Worm (Caenorhabditis elegans) whole organism, young adult: Measurements from ENCODE around the gene Y61A9LA.10.

ENCODE experiments used
- C06A6.2 ChIP-seq: fragments of 200-800 bp; sonication (Bioruptor generic); conservative IDR thresholded peaks from 2 replicates; pipeline ENCODE4 v1.3.6; 2022; ENCODE audit warnings: missing genetic modification characterization, missing compliant biosample characterization
- F10E7.11 ChIP-seq: sonication (generic microtip); optimal IDR thresholded peaks from 2 replicates; lab custom pipeline; 2017; ENCODE audit warnings: mild to moderate bottlenecking, missing genetic modification characterization, moderate library complexity, missing compliant biosample characterization
- F39B2.1 ChIP-seq: fragments of 200-800 bp; sonication (Bioruptor generic); IDR thresholded peaks from 2 replicates; pipeline ENCODE4 v1.3.6; 2022; ENCODE audit warnings: missing genetic modification reagents, missing genetic modification characterization, missing compliant biosample characterization
- F52B5.7 ChIP-seq: sonication (generic microtip); optimal IDR thresholded peaks from 2 replicates; lab custom pipeline; 2016; ENCODE audit warnings: mild to moderate bottlenecking, missing genetic modification characterization, missing compliant biosample characterization
- F57A8.1 ChIP-seq: fragments of 200-800 bp; sonication (Bioruptor generic); optimal IDR thresholded peaks from 2 replicates; lab custom pipeline; 2018; ENCODE audit warnings: mild to moderate bottlenecking, missing genetic modification characterization, moderate library complexity, missing compliant biosample characterization
- Y67H2A.10 ChIP-seq: fragments of 200-800 bp; sonication (Bioruptor generic); conservative IDR thresholded peaks from 2 replicates; pipeline ENCODE4 v1.3.6; 2022; ENCODE audit warnings: missing genetic modification reagents, missing genetic modification characterization, missing compliant biosample characterization
- Y79H2A.3 ChIP-seq: fragments of 200-800 bp; sonication (Bioruptor generic); conservative IDR thresholded peaks from 2 replicates; pipeline ENCODE4 v1.3.6; 2022; ENCODE audit warnings: missing genetic modification reagents, missing genetic modification characterization, missing compliant biosample characterization
- Y95B8A.8 ChIP-seq: fragments of 200-800 bp; sonication (Bioruptor generic); IDR thresholded peaks from 2 replicates; pipeline ENCODE4 v1.3.6; 2022; ENCODE audit warnings: missing genetic modification reagents, missing genetic modification characterization, missing compliant biosample characterization
- ZK185.1 ChIP-seq: sonication (generic microtip); optimal IDR thresholded peaks from 2 replicates; lab custom pipeline; 2016; ENCODE audit warnings: mild to moderate bottlenecking, missing genetic modification characterization, missing compliant biosample characterization; ENCODE audit not compliant: poor library complexity, severe bottlenecking
- aptf-2 ChIP-seq: fragments of 200-800 bp; sonication (Bioruptor generic); conservative IDR thresholded peaks from 2 replicates; pipeline ENCODE4 v1.3.6; 2022; ENCODE audit warnings: missing genetic modification reagents, missing genetic modification characterization, missing compliant biosample characterization
- atf-7 ChIP-seq: sonication (generic microtip); optimal IDR thresholded peaks from 2 replicates; lab custom pipeline; 2017; ENCODE audit warnings: mild to moderate bottlenecking, missing genetic modification characterization, missing compliant biosample characterization
- athp-1 ChIP-seq: sonication (generic microtip); optimal IDR thresholded peaks from 2 replicates; lab custom pipeline; 2017; ENCODE audit warnings: mild to moderate bottlenecking, missing genetic modification characterization, missing compliant biosample characterization
- bed-2 ChIP-seq: fragments of 200-800 bp; sonication (Bioruptor generic); IDR thresholded peaks from 2 replicates; pipeline ENCODE4 v1.3.6; 2022; ENCODE audit warnings: missing genetic modification reagents, missing genetic modification characterization, missing compliant biosample characterization
- ccch-3 ChIP-seq: fragments of 200-800 bp; sonication (Bioruptor generic); optimal IDR thresholded peaks from 2 replicates; lab custom pipeline; 2018; ENCODE audit warnings: mild to moderate bottlenecking, missing genetic modification characterization, missing compliant biosample characterization
- chd-7 ChIP-seq: sonication (generic microtip); optimal IDR thresholded peaks from 2 replicates; lab custom pipeline; 2016; ENCODE audit warnings: mild to moderate bottlenecking, missing genetic modification characterization, moderate library complexity, missing compliant biosample characterization
- die-1 ChIP-seq: sonication (generic microtip); optimal IDR thresholded peaks from 2 replicates; lab custom pipeline; 2016; ENCODE audit warnings: missing genotype, mild to moderate bottlenecking, missing genetic modification characterization, missing compliant biosample characterization
- dox-1 ChIP-seq: fragments of 200-800 bp; sonication (Bioruptor generic); IDR thresholded peaks from 2 replicates; pipeline ENCODE4 v1.3.6; 2022; ENCODE audit warnings: missing genetic modification reagents, missing genetic modification characterization, missing compliant biosample characterization
- dpff-1 ChIP-seq: sonication (generic microtip); optimal IDR thresholded peaks from 2 replicates; lab custom pipeline; 2017; ENCODE audit warnings: mild to moderate bottlenecking, missing genetic modification characterization, missing compliant biosample characterization
- ekl-4 ChIP-seq: fragments of 200-800 bp; sonication (Bioruptor generic); IDR thresholded peaks from 2 replicates; pipeline ENCODE4 v1.3.6; 2022; ENCODE audit warnings: missing genetic modification reagents, missing genetic modification characterization, missing compliant biosample characterization
- ets-4 ChIP-seq: fragments of 200-800 bp; sonication (Bioruptor generic); optimal IDR thresholded peaks from 2 replicates; lab custom pipeline; 2018; ENCODE audit warnings: mild to moderate bottlenecking, missing genetic modification characterization, missing compliant biosample characterization
- fkh-3 ChIP-seq: sonication (generic microtip); optimal IDR thresholded peaks from 2 replicates; lab custom pipeline; 2016; ENCODE audit warnings: mild to moderate bottlenecking, missing genetic modification characterization, missing compliant biosample characterization
- gei-17 ChIP-seq: fragments of 200-800 bp; sonication (Bioruptor generic); optimal IDR thresholded peaks from 2 replicates; lab custom pipeline; 2018; ENCODE audit warnings: mild to moderate bottlenecking, missing genetic modification characterization, missing compliant biosample characterization
- hmg-20 ChIP-seq: fragments of 200-800 bp; sonication (Bioruptor generic); IDR thresholded peaks from 2 replicates; pipeline ENCODE4 v1.3.6; 2022; ENCODE audit warnings: missing genetic modification reagents, missing genetic modification characterization, missing compliant biosample characterization
- hrde-1 ChIP-seq: sonication (generic microtip); optimal IDR thresholded peaks from 2 replicates; lab custom pipeline; 2016; ENCODE audit warnings: missing genetic modification characterization, mild to moderate bottlenecking, missing compliant biosample characterization, moderate library complexity, missing genotype, missing genetic modification reagents, borderline replicate concordance
- hsf-1 ChIP-seq: fragments of 200-800 bp; sonication (Bioruptor generic); IDR thresholded peaks from 2 replicates; pipeline ENCODE4 v1.3.6; 2022; ENCODE audit warnings: missing genetic modification reagents, missing genetic modification characterization, missing compliant biosample characterization
- lin-26 ChIP-seq: fragments of 200-800 bp; sonication (Bioruptor generic); IDR thresholded peaks from 2 replicates; pipeline ENCODE4 v1.3.6; 2022; ENCODE audit warnings: missing genetic modification reagents, missing genetic modification characterization, missing compliant biosample characterization
- lin-40 ChIP-seq: sonication (generic microtip); optimal IDR thresholded peaks from 2 replicates; lab custom pipeline; 2016; ENCODE audit warnings: missing genetic modification characterization, mild to moderate bottlenecking, missing compliant biosample characterization, missing genotype, missing genetic modification reagents
- lir-1 ChIP-seq: fragments of 200-800 bp; sonication (Bioruptor generic); conservative IDR thresholded peaks from 2 replicates; pipeline ENCODE4 v1.3.6; 2022; ENCODE audit warnings: missing genetic modification reagents, missing genetic modification characterization, missing compliant biosample characterization
- lsl-1 ChIP-seq: fragments of 200-800 bp; sonication (Bioruptor generic); optimal IDR thresholded peaks from 2 replicates; lab custom pipeline; 2018; ENCODE audit warnings: mild to moderate bottlenecking, missing genetic modification characterization, moderate library complexity, missing compliant biosample characterization
- madf-3 ChIP-seq: fragments of 200-800 bp; sonication (Bioruptor generic); IDR thresholded peaks from 2 replicates; pipeline ENCODE4 v1.3.6; 2022; ENCODE audit warnings: missing genetic modification reagents, missing genetic modification characterization, missing compliant biosample characterization
- madf-6 ChIP-seq: fragments of 200-800 bp; sonication (Bioruptor generic); IDR thresholded peaks from 2 replicates; pipeline ENCODE4 v1.3.6; 2022; ENCODE audit warnings: missing genetic modification reagents, missing genetic modification characterization, missing compliant biosample characterization
- mes-4 ChIP-seq: sonication (generic microtip); optimal IDR thresholded peaks from 2 replicates; lab custom pipeline; 2016; ENCODE audit warnings: missing genotype, missing genetic modification characterization, missing compliant biosample characterization
- nfya-1 ChIP-seq: sonication (generic microtip); optimal IDR thresholded peaks from 2 replicates; lab custom pipeline; 2017; ENCODE audit warnings: antibody characterized with exemption, missing compliant biosample characterization, missing genetic modification characterization, borderline replicate concordance; ENCODE audit not compliant: insufficient read depth
- nhr-120 ChIP-seq: fragments of 200-800 bp; sonication (Bioruptor generic); IDR thresholded peaks from 2 replicates; pipeline ENCODE4 v1.3.6; 2022; ENCODE audit warnings: missing genetic modification characterization, missing compliant biosample characterization
- nhr-179 ChIP-seq: sonication (generic microtip); optimal IDR thresholded peaks from 2 replicates; lab custom pipeline; 2016; ENCODE audit warnings: mild to moderate bottlenecking, missing genetic modification characterization, missing compliant biosample characterization
- pbrm-1 ChIP-seq: fragments of 200-800 bp; sonication (Bioruptor generic); IDR thresholded peaks from 2 replicates; pipeline ENCODE4 v1.3.6; 2022; ENCODE audit warnings: missing genetic modification reagents, missing genetic modification characterization, missing compliant biosample characterization
- rec-8 ChIP-seq, 2 experiments: sonication (generic microtip); optimal IDR thresholded peaks; 2 replicates each; lab custom pipeline; 2016; ENCODE audit warnings: mild to moderate bottlenecking in 2 of 2, missing genetic modification characterization in 2 of 2, missing genetic modification reagents in 2 of 2, missing genotype in 2 of 2, missing biosample characterization in 1 of 2, missing compliant biosample characterization in 1 of 2, moderate library complexity in 1 of 2
- repo-1 ChIP-seq: sonication (generic microtip); optimal IDR thresholded peaks from 2 replicates; lab custom pipeline; 2017; ENCODE audit warnings: mild to moderate bottlenecking, missing genetic modification characterization, missing compliant biosample characterization
- snpc-3.4 ChIP-seq: sonication (generic microtip); optimal IDR thresholded peaks from 2 replicates; lab custom pipeline; 2017; ENCODE audit warnings: missing genetic modification characterization, mild to moderate bottlenecking, missing compliant biosample characterization, antibody characterized with exemption, moderate library complexity, missing genotype, missing genetic modification reagents
- snpc-4 ChIP-seq, 5 experiments: fragments of 150-350 bp in 1 of 5; sonication (generic microtip) in 4 of 5; optimal IDR thresholded peaks; 2 replicates each; lab custom pipeline; 2014 to 2018; ENCODE audit warnings: missing genetic modification characterization in 5 of 5, missing biosample characterization in 3 of 5, antibody characterized with exemption in 2 of 5, mild to moderate bottlenecking in 2 of 5, missing compliant biosample characterization in 2 of 5, missing genotype in 2 of 5, moderate library complexity in 2 of 5, missing genetic modification reagents in 1 of 5
- sptf-2 ChIP-seq: fragments of 200-800 bp; sonication (Bioruptor generic); optimal IDR thresholded peaks from 2 replicates; lab custom pipeline; 2018; ENCODE audit warnings: mild to moderate bottlenecking, missing genetic modification characterization, missing compliant biosample characterization
- unc-130 ChIP-seq: sonication (generic microtip); optimal IDR thresholded peaks from 2 replicates; lab custom pipeline; 2016; ENCODE audit warnings: missing genetic modification reagents, missing genetic modification characterization, missing compliant biosample characterization
- xnd-1 ChIP-seq: sonication (generic microtip); optimal IDR thresholded peaks from 2 replicates; lab custom pipeline; 2016; ENCODE audit warnings: missing genotype, missing genetic modification reagents, missing genetic modification characterization, missing compliant biosample characterization
- zfh-2 ChIP-seq: fragments of 200-800 bp; sonication (Bioruptor generic); conservative IDR thresholded peaks from 2 replicates; pipeline ENCODE4 v1.3.6; 2022; ENCODE audit warnings: missing genetic modification reagents, missing genetic modification characterization, missing compliant biosample characterization
- ztf-18 ChIP-seq: sonication (generic microtip); optimal IDR thresholded peaks from 2 replicates; lab custom pipeline; 2016; ENCODE audit warnings: missing genotype, mild to moderate bottlenecking, missing genetic modification characterization, missing compliant biosample characterization
- ztf-25 ChIP-seq: fragments of 200-800 bp; sonication (Bioruptor generic); IDR thresholded peaks from 2 replicates; pipeline ENCODE4 v1.3.6; 2022; ENCODE audit warnings: missing genetic modification reagents, missing genetic modification characterization, missing compliant biosample characterization

Gene Y61A9LA.10

ce11 chrV:4647857-4648256 lies 32.2 kb upstream of the Y61A9LA.10 start, which contains the start of gene F41F3.3 (continued):
- no peak for TF ChIP-seq unc-130 (GFP tag; lab: Kevin White, UChicago)
- no peak for TF ChIP-seq hrde-1 (tag; lab: Kevin White, UChicago)
- TF ChIP-seq F39B2.1 = no peak
- TF ChIP-seq xnd-1 (tag; lab: Kevin White, UChicago) = no peak
- no peak for TF ChIP-seq bed-2
- TF ChIP-seq Y79H2A.3 (GFP tag; lab: Robert Waterston, UW) = no peak
- peak; percentile 97 for TF ChIP-seq zfh-2 (GFP tag; lab: Robert Waterston, UW)
- no peak for TF ChIP-seq lin-40 (tag; lab: Kevin White, UChicago)
- no peak for TF ChIP-seq athp-1 (tag; lab: Kevin White, UChicago)
- 0 out of 2 replicates have a peak, but pooled peaks have one; percentile 4 for TF ChIP-seq madf-3
- TF ChIP-seq lsl-1 (GFP tag; lab: Kevin White, UChicago) = no peak
- no peak for TF ChIP-seq aptf-2 (GFP tag; lab: Robert Waterston, UW)
- no peak; the same call in 1 of the 2 replicates for TF ChIP-seq dox-1 (GFP tag; lab: Robert Waterston, UW)
- no peak for TF ChIP-seq die-1 (tag; lab: Kevin White, UChicago)
- TF ChIP-seq F52B5.7 (tag; lab: Kevin White, UChicago) = peak; percentile 65
- TF ChIP-seq atf-7 = no peak
- TF ChIP-seq F10E7.11 (tag; lab: Kevin White, UChicago) = no peak
- no peak for TF ChIP-seq Y67H2A.10
- TF ChIP-seq ztf-25 (GFP tag; lab: Robert Waterston, UW) = no peak
- 0 out of 2 replicates have a peak, but pooled peaks have one; percentile 24 for TF ChIP-seq ekl-4
- TF ChIP-seq ets-4 (GFP tag; lab: Kevin White, UChicago) = no peak
- TF ChIP-seq hsf-1 (GFP tag; lab: Robert Waterston, UW) = no peak
- no peak for TF ChIP-seq dpff-1 (tag; lab: Kevin White, UChicago)
- no peak for TF ChIP-seq nhr-120
- TF ChIP-seq fkh-3 = no peak
- peak; percentile 33 for TF ChIP-seq chd-7 (tag; lab: Kevin White, UChicago)
- no peak for TF ChIP-seq rec-8 (tag; optimal IDR thresholded peaks at IDR 0.05; lab: Kevin White, UChicago)
- no peak for TF ChIP-seq pbrm-1
- no peak for TF ChIP-seq ccch-3 (GFP tag; lab: Kevin White, UChicago)
- no peak for TF ChIP-seq sptf-2
- TF ChIP-seq lir-1 (GFP tag; lab: Robert Waterston, UW) = no peak
- no peak for TF ChIP-seq F57A8.1 (GFP tag; lab: Kevin White, UChicago)
- TF ChIP-seq nhr-179 (tag; lab: Kevin White, UChicago) = no peak
- TF ChIP-seq repo-1 (tag; lab: Kevin White, UChicago) = peak; percentile 24

- no peak for TF ChIP-seq gei-17 (GFP tag; lab: Kevin White, UChicago)
- TF ChIP-seq Y95B8A.8 (GFP tag; lab: Robert Waterston, UW) = no peak
- no peak for TF ChIP-seq F39B2.1
- no peak for TF ChIP-seq snpc-4 (GFP tag; optimal IDR thresholded peaks at IDR 0.05; lab: Kevin White, UChicago)
- no peak for TF ChIP-seq snpc-4 (tag; optimal IDR thresholded peaks at IDR 0.05; lab: Kevin White, UChicago)
- no peak for TF ChIP-seq ztf-18
- TF ChIP-seq madf-6 (GFP tag; lab: Robert Waterston, UW) = no peak
- no peak for TF ChIP-seq C06A6.2
- TF ChIP-seq ZK185.1 (tag; lab: Kevin White, UChicago) = no peak
- no peak for TF ChIP-seq hmg-20 (GFP tag; lab: Robert Waterston, UW)
- TF ChIP-seq mes-4 = no peak
- no peak for TF ChIP-seq lin-26
- TF ChIP-seq snpc-3.4 = no peak
- TF ChIP-seq nfya-1 (tag; lab: Kevin White, UChicago) = no peak
These were observed 31.7 kb upstream of the Y61A9LA.10 start for ce11 chrV:4647279-4647819.
